Fruit fly (Drosophila melanogaster): ENCODE results near the gene kek6.

kek6 gene

DNA sequence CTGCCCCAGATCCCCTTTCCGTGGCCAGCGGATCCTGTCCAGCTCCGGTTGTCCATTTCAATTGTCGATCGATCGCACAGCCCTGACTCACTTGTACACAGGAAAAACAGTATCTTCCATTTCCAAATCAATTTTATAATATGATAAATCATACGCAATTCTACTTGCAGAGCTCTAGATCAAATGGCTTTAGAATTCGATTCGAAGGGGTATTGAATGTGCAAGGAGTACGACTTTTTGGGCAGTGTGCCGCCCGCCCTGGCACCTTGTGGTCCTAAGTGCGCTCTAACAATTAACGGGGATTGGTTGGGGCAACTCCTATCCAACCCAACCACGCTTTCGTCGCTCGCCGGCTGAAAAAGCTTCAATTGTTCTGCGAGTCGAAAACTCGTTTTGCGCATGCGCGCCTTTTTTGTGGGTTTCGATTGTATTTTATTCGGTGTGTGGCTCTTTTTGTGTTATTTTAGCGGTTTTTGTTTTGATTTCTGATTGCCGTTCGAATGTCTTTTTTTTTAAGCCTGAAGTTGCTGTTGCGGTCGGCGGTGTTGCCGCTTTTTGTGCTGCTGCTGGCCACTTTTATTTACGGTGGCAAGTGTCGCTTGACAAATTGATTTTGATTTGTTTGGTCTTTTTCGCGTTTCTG is 60.3 kb downstream of the kek6 start:
- TF ChIP-seq Snoo (tag; optimal IDR thresholded peaks at IDR 0.05) (peak; percentile 54), CG8301 (tag; optimal IDR thresholded peaks at IDR 0.05) (peak; percentile 86), Pif1A (GFP tag; optimal IDR thresholded peaks at IDR 0.05) (peak; percentile 73), CG14655 (GFP tag; optimal IDR thresholded peaks at IDR 0.05) (peak; percentile 83), Ets98B (GFP tag; IDR thresholded peaks at IDR 0.05) (peak; percentile 91), fd96Ca (GFP tag; IDR thresholded peaks at IDR 0.05) (peak; percentile 93), CG12605 (GFP tag; IDR thresholded peaks at IDR 0.05) (peak; percentile 66), CG4496 (GFP tag; IDR thresholded peaks at IDR 0.05) (peak; percentile 92), EcR (GFP tag; optimal IDR thresholded peaks at IDR 0.05) (no peak), CG34367 (tag; optimal IDR thresholded peaks at IDR 0.05) (peak; percentile 6), CG8159 (tag; optimal IDR thresholded peaks at IDR 0.05) (peak; percentile 32), CG10348 (GFP tag; IDR thresholded peaks at IDR 0.05) (peak; percentile 49; the same call in 1 of the 2 replicates), Pif1B (GFP tag; optimal IDR thresholded peaks at IDR 0.05) (peak; percentile 75), CG9948 (tag; optimal IDR thresholded peaks at IDR 0.05) (peak; percentile 31), CG13204 (GFP tag; optimal IDR thresholded peaks at IDR 0.05) (peak; percentile 68), CG32121 (GFP tag; IDR thresholded peaks at IDR 0.05) (peak; percentile 87), CG17806 (tag; optimal IDR thresholded peaks at IDR 0.05) (peak; percentile 62), CG15710 (tag; optimal IDR thresholded peaks at IDR 0.05) (peak; percentile 31), gl (tag; optimal IDR thresholded peaks at IDR 0.05) (peak; percentile 43), rn (GFP tag; IDR thresholded peaks at IDR 0.05) (peak; percentile 67), D1 (tag; optimal IDR thresholded peaks at IDR 0.05) (no peak)

DNA sequence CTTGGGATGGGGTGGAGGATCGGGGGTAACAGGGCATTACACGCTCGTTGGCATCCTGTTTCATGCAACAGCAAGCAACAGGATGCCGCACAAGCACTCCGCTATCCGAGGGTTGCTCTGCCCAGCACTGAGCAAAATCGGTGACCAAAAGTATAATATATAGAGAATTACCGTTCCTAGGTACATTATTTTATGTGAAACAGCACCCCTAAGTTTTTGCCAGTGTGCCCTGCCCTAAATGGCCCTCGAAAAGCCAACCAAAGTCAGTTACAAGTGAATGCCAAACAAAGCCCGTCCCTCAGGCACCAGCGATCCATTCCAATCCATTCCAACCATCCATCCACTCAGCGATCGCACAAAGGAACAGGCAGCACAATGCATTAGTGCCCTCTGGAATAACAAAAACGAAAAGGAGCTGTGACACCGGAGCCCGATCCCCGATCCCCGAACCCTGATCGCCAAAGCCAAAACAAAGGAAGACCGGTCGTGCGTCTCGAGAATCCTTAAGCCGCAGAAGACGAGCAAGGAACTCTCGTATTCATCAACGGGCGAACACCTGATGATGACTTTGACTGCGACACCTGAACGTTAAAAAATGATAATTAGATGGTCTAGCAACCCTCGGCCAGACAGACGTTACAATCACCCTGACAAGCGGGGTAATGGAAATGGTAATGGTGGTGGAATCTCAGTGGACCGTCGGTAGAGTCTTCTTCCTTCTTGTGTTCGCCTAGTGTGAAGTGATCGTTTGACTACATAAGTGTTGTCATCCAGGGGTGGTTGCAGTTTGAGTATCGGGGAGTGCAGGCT is 61.3 kb downstream of the kek6 start:
- no peak for TF ChIP-seq CG12605 (GFP tag; IDR thresholded peaks at IDR 0.05)
- no peak for TF ChIP-seq rn (GFP tag; IDR thresholded peaks at IDR 0.05)
- no peak for TF ChIP-seq Pif1B (GFP tag; optimal IDR thresholded peaks at IDR 0.05)
- TF ChIP-seq gl (tag; optimal IDR thresholded peaks at IDR 0.05): no peak
- TF ChIP-seq CG32121 (GFP tag; IDR thresholded peaks at IDR 0.05): no peak
- TF ChIP-seq CG17806 (tag; optimal IDR thresholded peaks at IDR 0.05): no peak
- no peak for TF ChIP-seq CG4496 (GFP tag; IDR thresholded peaks at IDR 0.05)
- TF ChIP-seq CG8301 (tag; optimal IDR thresholded peaks at IDR 0.05): no peak
- TF ChIP-seq Ets98B (GFP tag; IDR thresholded peaks at IDR 0.05): no peak
- TF ChIP-seq EcR (GFP tag; optimal IDR thresholded peaks at IDR 0.05): no peak
- no peak for TF ChIP-seq CG14655 (GFP tag; optimal IDR thresholded peaks at IDR 0.05)
- TF ChIP-seq CG9948 (tag; optimal IDR thresholded peaks at IDR 0.05): no peak
- no peak for TF ChIP-seq Snoo (tag; optimal IDR thresholded peaks at IDR 0.05)
- no peak for TF ChIP-seq D1 (tag; optimal IDR thresholded peaks at IDR 0.05)
- TF ChIP-seq CG10348 (GFP tag; IDR thresholded peaks at IDR 0.05): no peak
- TF ChIP-seq CG15710 (tag; optimal IDR thresholded peaks at IDR 0.05): peak; percentile 17
- TF ChIP-seq CG8159 (tag; optimal IDR thresholded peaks at IDR 0.05): peak; percentile 20

DNA sequence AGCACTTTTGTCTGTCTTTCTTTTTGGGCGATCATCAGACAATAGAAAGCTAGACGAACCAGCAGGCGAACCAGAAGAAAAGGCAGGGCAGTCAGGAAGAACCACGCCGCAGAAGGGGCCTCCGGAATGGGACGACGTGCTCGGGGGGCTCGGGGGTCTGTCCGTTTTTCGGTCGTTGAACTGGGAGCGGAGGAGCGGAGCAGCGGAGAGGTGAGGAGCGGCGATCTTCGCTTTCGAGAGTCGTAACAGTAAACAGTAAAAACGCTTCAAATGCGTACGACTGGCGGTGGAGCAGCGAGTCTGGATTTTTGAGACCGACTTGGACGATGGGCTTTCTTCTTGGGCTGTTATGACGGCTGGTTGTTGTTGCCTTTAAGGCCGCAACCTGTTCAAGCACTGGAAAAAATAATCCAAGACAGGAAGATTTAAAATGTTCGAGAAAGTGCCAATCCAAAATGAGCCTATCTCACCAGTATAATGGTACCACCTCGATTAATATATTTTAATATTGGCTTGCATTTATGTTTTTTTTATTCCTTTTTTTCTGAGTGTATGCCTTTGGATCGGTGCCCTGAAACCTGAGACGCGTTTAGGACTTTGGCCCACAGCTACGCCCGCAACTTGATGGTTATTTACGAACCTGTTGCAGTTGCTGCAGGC is 64.9 kb downstream of the kek6 start:
- TF ChIP-seq CG32121 (GFP tag; IDR thresholded peaks at IDR 0.05) (peak; percentile 76), CG9948 (tag; optimal IDR thresholded peaks at IDR 0.05) (peak; percentile 91), CG13204 (GFP tag; optimal IDR thresholded peaks at IDR 0.05) (peak; percentile 87), fd96Ca (GFP tag; IDR thresholded peaks at IDR 0.05) (peak; percentile 90), CG15710 (tag; optimal IDR thresholded peaks at IDR 0.05) (peak; percentile 87), CG17806 (tag; optimal IDR thresholded peaks at IDR 0.05) (peak; percentile 89), D1 (tag; optimal IDR thresholded peaks at IDR 0.05) (peak; percentile 32), EcR (GFP tag; optimal IDR thresholded peaks at IDR 0.05) (peak; percentile 84), Ets98B (GFP tag; IDR thresholded peaks at IDR 0.05) (peak; percentile 69), CG34367 (tag; optimal IDR thresholded peaks at IDR 0.05) (peak; percentile 89), gl (tag; optimal IDR thresholded peaks at IDR 0.05) (peak; percentile 81), CG8159 (tag; optimal IDR thresholded peaks at IDR 0.05) (peak; percentile 85), rn (GFP tag; IDR thresholded peaks at IDR 0.05) (peak; percentile 77), Pif1B (GFP tag; optimal IDR thresholded peaks at IDR 0.05) (peak; percentile 91), Pif1A (GFP tag; optimal IDR thresholded peaks at IDR 0.05) (peak; percentile 91), Snoo (tag; optimal IDR thresholded peaks at IDR 0.05) (peak; percentile 96), CG14655 (GFP tag; optimal IDR thresholded peaks at IDR 0.05) (peak; percentile 95), CG4496 (GFP tag; IDR thresholded peaks at IDR 0.05) (peak; percentile 91), CG12605 (GFP tag; IDR thresholded peaks at IDR 0.05) (peak; percentile 80), CG10348 (GFP tag; IDR thresholded peaks at IDR 0.05) (no peak), CG8301 (tag; optimal IDR thresholded peaks at IDR 0.05) (peak; percentile 90)

DNA sequence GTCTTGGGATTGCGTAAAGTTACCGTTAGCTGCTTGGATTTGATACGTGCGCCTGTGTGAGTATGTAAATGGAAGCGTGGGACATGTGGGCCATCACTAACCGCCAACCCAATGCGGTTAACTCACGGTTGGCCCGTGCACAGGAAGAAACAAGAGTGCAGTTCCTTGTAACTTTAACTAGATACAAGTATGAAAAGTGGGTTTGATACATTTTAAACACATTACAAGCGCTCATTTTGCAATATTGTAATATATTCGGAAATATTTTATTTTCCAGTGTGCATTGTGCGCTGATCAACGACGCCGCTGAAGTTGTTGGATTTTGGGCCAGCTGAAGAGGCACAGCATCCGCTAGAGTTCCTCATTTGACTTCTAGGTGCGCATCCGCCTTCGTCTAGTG is 65.8 kb downstream of the kek6 start:
- TF ChIP-seq CG34367 (tag; optimal IDR thresholded peaks at IDR 0.05): no peak
- TF ChIP-seq CG9948 (tag; optimal IDR thresholded peaks at IDR 0.05): no peak
- peak; percentile 62; the same call in 1 of the 2 replicates for TF ChIP-seq CG32121 (GFP tag; IDR thresholded peaks at IDR 0.05)
- TF ChIP-seq CG10348 (GFP tag; IDR thresholded peaks at IDR 0.05): no peak
- peak; percentile 61 for TF ChIP-seq Pif1A (GFP tag; optimal IDR thresholded peaks at IDR 0.05)
- peak; percentile 64 for TF ChIP-seq CG14655 (GFP tag; optimal IDR thresholded peaks at IDR 0.05)
- TF ChIP-seq fd96Ca (GFP tag; IDR thresholded peaks at IDR 0.05): peak; percentile 62; the same call in 2 of the 3 replicates
- peak; percentile 53 for TF ChIP-seq Ets98B (GFP tag; IDR thresholded peaks at IDR 0.05)
- TF ChIP-seq CG12605 (GFP tag; IDR thresholded peaks at IDR 0.05): peak; percentile 49
- no peak for TF ChIP-seq D1 (tag; optimal IDR thresholded peaks at IDR 0.05)
- TF ChIP-seq rn (GFP tag; IDR thresholded peaks at IDR 0.05): peak; percentile 41; the same call in 1 of the 2 replicates
- TF ChIP-seq CG8301 (tag; optimal IDR thresholded peaks at IDR 0.05): peak; percentile 55
- TF ChIP-seq gl (tag; optimal IDR thresholded peaks at IDR 0.05): no peak
- no peak for TF ChIP-seq CG13204 (GFP tag; optimal IDR thresholded peaks at IDR 0.05)
- TF ChIP-seq CG8159 (tag; optimal IDR thresholded peaks at IDR 0.05): no peak
- peak; percentile 60 for TF ChIP-seq Pif1B (GFP tag; optimal IDR thresholded peaks at IDR 0.05)
- no peak for TF ChIP-seq EcR (GFP tag; optimal IDR thresholded peaks at IDR 0.05)
- peak; percentile 2 for TF ChIP-seq CG15710 (tag; optimal IDR thresholded peaks at IDR 0.05)
- peak; percentile 73; the same call in 1 of the 3 replicates for TF ChIP-seq CG4496 (GFP tag; IDR thresholded peaks at IDR 0.05)
- TF ChIP-seq Snoo (tag; optimal IDR thresholded peaks at IDR 0.05): peak; percentile 49
- peak; percentile 10 for TF ChIP-seq CG17806 (tag; optimal IDR thresholded peaks at IDR 0.05)

All from whole organism, pupa.